Worm (Caenorhabditis elegans): ENCODE results near the gene pmt-1.

Gene pmt-1

DNA sequence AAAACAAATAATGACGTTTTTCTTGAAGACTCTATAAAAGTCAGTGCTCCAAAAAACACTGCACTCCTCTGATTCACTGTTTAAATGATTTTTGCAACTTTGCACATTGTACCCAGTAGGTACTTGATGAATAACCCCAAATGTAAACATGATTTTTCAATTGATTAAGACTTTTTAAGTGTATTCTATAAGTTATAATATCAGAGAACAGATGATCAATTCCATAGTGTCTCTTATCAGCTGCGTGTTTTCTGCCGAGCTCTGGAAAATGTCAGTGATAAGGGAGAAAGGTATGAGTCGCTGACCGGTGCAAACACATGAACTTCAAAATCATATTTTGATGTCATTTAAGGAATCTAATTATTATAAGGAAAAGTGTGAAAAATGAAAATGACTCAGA, 41.5 kb upstream of the pmt-1 start:
- no peak for TF ChIP-seq isw-1 (GFP tag; IDR thresholded peaks at IDR 0.05)
- TF ChIP-seq hlh-17 (GFP tag; optimal IDR thresholded peaks at IDR 0.05; ENCODE audit: borderline replicate concordance) = no peak
- no peak for TF ChIP-seq lir-3 (tag; optimal IDR thresholded peaks at IDR 0.05; ENCODE audit: poor library complexity)
- no peak for TF ChIP-seq ceh-8 (GFP tag; optimal IDR thresholded peaks at IDR 0.05)
- TF ChIP-seq nhr-77 (tag; optimal IDR thresholded peaks at IDR 0.05) = no peak
- peak; percentile 28 for TF ChIP-seq C16A3.4 (tag; optimal IDR thresholded peaks at IDR 0.05)
- TF ChIP-seq dpl-1 (GFP tag; optimal IDR thresholded peaks at IDR 0.05) = no peak
- TF ChIP-seq nhr-90 (tag; optimal IDR thresholded peaks at IDR 0.05; ENCODE audit: poor library complexity) = no peak
- TF ChIP-seq lin-35 (GFP tag; optimal IDR thresholded peaks at IDR 0.05) = peak in 1 of 2 experiments; percentile 55
- TF ChIP-seq sox-4 (tag; optimal IDR thresholded peaks at IDR 0.05) = no peak
- TF ChIP-seq pqm-1 (tag; optimal IDR thresholded peaks at IDR 0.05) = peak; percentile 96
- TF ChIP-seq pax-3 (tag; optimal IDR thresholded peaks at IDR 0.05) = peak; percentile 23
- TF ChIP-seq nhr-71 (tag; optimal IDR thresholded peaks at IDR 0.05) = peak; percentile 46
- TF ChIP-seq lsy-2 (tag; optimal IDR thresholded peaks at IDR 0.05) = peak in 1 of 2 experiments; percentile 21
- no peak for TF ChIP-seq unc-130 (tag; optimal IDR thresholded peaks at IDR 0.05)
- TF ChIP-seq nhr-20 (tag; optimal IDR thresholded peaks at IDR 0.05) = peak; percentile 38
- TF ChIP-seq elt-2 (tag; optimal IDR thresholded peaks at IDR 0.05) = peak; percentile 99
- no peak for TF ChIP-seq nhr-19 (GFP tag; conservative IDR thresholded peaks at IDR 0.05)

DNA sequence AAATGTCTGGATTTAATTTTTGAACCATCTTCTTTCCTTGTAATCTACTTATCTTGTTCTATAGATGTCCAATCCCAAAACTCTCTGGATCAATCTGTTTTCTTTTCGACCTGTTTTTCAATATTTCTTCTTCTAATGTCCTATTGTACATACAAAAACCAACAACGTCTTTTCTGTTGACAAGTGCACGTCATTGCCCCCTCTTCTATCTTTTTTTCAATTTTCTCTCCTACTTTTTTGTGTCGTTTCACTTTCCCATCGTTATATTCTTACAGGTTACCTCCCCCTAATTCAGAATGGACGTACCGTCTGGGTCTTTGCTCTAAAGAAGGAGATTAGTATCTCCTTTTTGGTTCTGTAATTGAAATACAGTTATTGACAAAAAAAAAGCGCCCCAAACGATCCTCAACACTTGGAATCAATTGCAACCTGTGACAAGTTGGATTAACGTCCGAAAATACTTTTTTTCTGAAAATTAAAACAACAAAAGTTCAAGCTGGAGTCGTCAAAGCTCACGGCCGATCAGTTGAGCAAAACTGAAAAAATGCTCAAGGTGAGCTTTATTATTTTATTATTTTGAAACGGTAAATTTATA, 40.5 kb upstream of the pmt-1 start, which contains the start of gene vhp-1:
Gene vhp-1 (plus strand): TSS at position 545 of the 595 bp plus-strand sequence.
- TF ChIP-seq blmp-1 (tag; optimal IDR thresholded peaks at IDR 0.05) (peak; percentile 61), nhr-85 (tag) (peak; percentile 82), efl-1 (optimal IDR thresholded peaks at IDR 0.05) (no peak), efl-1 (GFP tag; optimal IDR thresholded peaks at IDR 0.05 in 1 of 2) (peak in 1 of 2 experiments; percentile 47), lin-14 (GFP tag; optimal IDR thresholded peaks at IDR 0.05) (peak; percentile 30), skn-1 (tag; optimal IDR thresholded peaks at IDR 0.05) (no peak), elt-3 (tag; optimal IDR thresholded peaks at IDR 0.05) (peak in 3 of 6 experiments; percentile 1 to 69 (median 39)), lsy-2 (tag; optimal IDR thresholded peaks at IDR 0.05) (no peak)

- TF ChIP-seq rnt-1 (tag; optimal IDR thresholded peaks at IDR 0.05) = peak; percentile 2
- TF ChIP-seq fkh-8 (tag; optimal IDR thresholded peaks at IDR 0.05) = no peak
- TF ChIP-seq unc-98 (GFP tag; IDR thresholded peaks at IDR 0.05) = no peak
- TF ChIP-seq zag-1 (tag; optimal IDR thresholded peaks at IDR 0.05) = no peak
- no peak for TF ChIP-seq ceh-88 (GFP tag; IDR thresholded peaks at IDR 0.05)
- no peak for TF ChIP-seq isw-1 (GFP tag; IDR thresholded peaks at IDR 0.05)
- TF ChIP-seq ceh-8 (GFP tag; optimal IDR thresholded peaks at IDR 0.05) = peak; percentile 60
- peak in 1 of 2 experiments; percentile 26 for TF ChIP-seq mdl-1 (tag; optimal IDR thresholded peaks at IDR 0.05)
- peak; percentile 18 for TF ChIP-seq hpl-2 (GFP tag; optimal IDR thresholded peaks at IDR 0.05)
- peak; percentile 73 for TF ChIP-seq tbx-2 (tag; optimal IDR thresholded peaks at IDR 0.05)
- peak; percentile 36 for TF ChIP-seq pax-3 (tag; optimal IDR thresholded peaks at IDR 0.05)
- no peak for TF ChIP-seq lin-39 (tag; optimal IDR thresholded peaks at IDR 0.05)
- TF ChIP-seq snpc-4 (tag; optimal IDR thresholded peaks at IDR 0.05) = peak; percentile 1
- peak; percentile 72 for TF ChIP-seq nhr-19 (GFP tag; conservative IDR thresholded peaks at IDR 0.05)
- no peak for TF ChIP-seq unc-30 (tag; optimal IDR thresholded peaks at IDR 0.05)
- TF ChIP-seq unc-86 (tag; optimal IDR thresholded peaks at IDR 0.05) = no peak
- peak; percentile 14 for TF ChIP-seq lin-13 (GFP tag; optimal IDR thresholded peaks at IDR 0.05)
- TF ChIP-seq snu-23 (GFP tag; optimal IDR thresholded peaks at IDR 0.05) = peak; percentile 76
- no peak for TF ChIP-seq lir-3 (tag; optimal IDR thresholded peaks at IDR 0.05; ENCODE audit: poor library complexity)
- peak; percentile 90 for TF ChIP-seq grh-1 (GFP tag; IDR thresholded peaks at IDR 0.05)
- TF ChIP-seq nhr-20 (tag; optimal IDR thresholded peaks at IDR 0.05) = peak; percentile 86
- TF ChIP-seq aha-1 (tag; optimal IDR thresholded peaks at IDR 0.05) = no peak
- TF ChIP-seq ama-1 (optimal IDR thresholded peaks at IDR 0.05) = no peak
- no peak for TF ChIP-seq hlh-17 (GFP tag; optimal IDR thresholded peaks at IDR 0.05; ENCODE audit: borderline replicate concordance)
- TF ChIP-seq zip-4 (GFP tag; optimal IDR thresholded peaks at IDR 0.05) = peak; percentile 41
- no peak for TF ChIP-seq ceh-63 (GFP tag; optimal IDR thresholded peaks at IDR 0.05)
- TF ChIP-seq vab-15 (tag; optimal IDR thresholded peaks at IDR 0.05) = peak; percentile 4
- peak; percentile 56 for TF ChIP-seq sup-37 (GFP tag; optimal IDR thresholded peaks at IDR 0.05)
- no peak for TF ChIP-seq C34B4.2 (tag; optimal IDR thresholded peaks at IDR 0.05)
- peak; percentile 77 for TF ChIP-seq nhr-90 (tag; optimal IDR thresholded peaks at IDR 0.05; ENCODE audit: poor library complexity)
These were observed 39.5 kb upstream of the pmt-1 start for ce11 chrII:5321718-5322286.

Data from whole organism, L1 larva.